Fruit fly (Drosophila melanogaster) whole organism, embryonic: ENCODE results near the gene CG12594.
A peak's percentile ranks its signal among the peaks of the same experiment; 100 is the strongest.

ENCODE experiments used
- Adf1 ChIP-seq: fragments of 200-800 bp; sonication (Bioruptor generic); IDR thresholded peaks from 2 replicates; pipeline ENCODE4 v1.3.6; 2022; ENCODE audit warnings: missing biosample characterization, missing genetic modification characterization
- Bteb2 ChIP-seq: fragments of 200-800 bp; sonication (Bioruptor generic); optimal IDR thresholded peaks from 2 replicates; lab custom pipeline; 2016; ENCODE audit warnings: missing biosample characterization, missing genetic modification characterization
- CG10565 ChIP-seq: fragments of 200-800 bp; sonication (Bioruptor generic); optimal IDR thresholded peaks from 3 replicates; lab custom pipeline; 2016; ENCODE audit warnings: missing biosample characterization, mild to moderate bottlenecking, missing genetic modification characterization
- CG11093 ChIP-seq: fragments of 200-800 bp; sonication (Bioruptor generic); IDR thresholded peaks from 3 replicates; pipeline ENCODE4 v1.3.6; 2022; ENCODE audit warnings: missing biosample characterization, missing genetic modification characterization
- CG11696 ChIP-seq: fragments of 200-800 bp; sonication (Bioruptor generic); IDR thresholded peaks from 2 replicates; pipeline ENCODE4 v1.3.6; 2022; ENCODE audit warnings: missing biosample characterization, missing genetic modification characterization
- CG12155 ChIP-seq: fragments of 200-800 bp; sonication (Bioruptor generic); optimal IDR thresholded peaks from 3 replicates; lab custom pipeline; 2016; ENCODE audit warnings: missing biosample characterization, missing genetic modification characterization
- CG12299 ChIP-seq: fragments of 200-800 bp; sonication (Bioruptor generic); optimal IDR thresholded peaks from 2 replicates; lab custom pipeline; 2018; ENCODE audit warnings: missing biosample characterization, mild to moderate bottlenecking, missing genetic modification characterization
- CG13894 ChIP-seq: fragments of 200-800 bp; sonication (Bioruptor generic); optimal IDR thresholded peaks from 3 replicates; lab custom pipeline; 2018; ENCODE audit warnings: missing biosample characterization, mild to moderate bottlenecking, missing genetic modification characterization, moderate library complexity
- CG14710 ChIP-seq: fragments of 200-800 bp; sonication (Bioruptor generic); optimal IDR thresholded peaks from 3 replicates; lab custom pipeline; 2019; ENCODE audit warnings: missing biosample characterization, mild to moderate bottlenecking, missing genetic modification characterization, moderate library complexity
- CG16813 ChIP-seq: fragments of 200-800 bp; sonication (Bioruptor generic); IDR thresholded peaks from 3 replicates; pipeline ENCODE4 v1.3.6; 2022; ENCODE audit warnings: missing biosample characterization, missing genetic modification characterization; ENCODE audit not compliant: partially characterized antibody
- CG18011 ChIP-seq: fragments of 200-800 bp; sonication (Bioruptor generic); optimal IDR thresholded peaks from 2 replicates; lab custom pipeline; 2017; ENCODE audit warnings: missing biosample characterization, missing genetic modification characterization, mild to moderate bottlenecking, moderate library complexity, missing genotype
- CG2129 ChIP-seq: fragments of 200-800 bp; sonication (Bioruptor generic); IDR thresholded peaks from 2 replicates; pipeline ENCODE4 v1.3.6; 2022; ENCODE audit warnings: missing biosample characterization, missing genetic modification characterization; ENCODE audit not compliant: partially characterized antibody
- CG32532 ChIP-seq: fragments of 200-800 bp; sonication (Bioruptor generic); IDR thresholded peaks from 2 replicates; pipeline ENCODE4 v1.3.6; 2022; ENCODE audit warnings: missing biosample characterization, missing genetic modification characterization
- CG34422 ChIP-seq: fragments of 200-800 bp; sonication (Bioruptor generic); IDR thresholded peaks from 3 replicates; pipeline ENCODE4 v1.3.6; 2022; ENCODE audit warnings: missing biosample characterization, missing genetic modification characterization
- CG4360 ChIP-seq: fragments of 200-800 bp; sonication (Bioruptor generic); IDR thresholded peaks from 2 replicates; pipeline ENCODE4 v1.3.6; 2022; ENCODE audit warnings: missing biosample characterization, missing genetic modification characterization
- CG4404 ChIP-seq: fragments of 200-800 bp; sonication (Bioruptor generic); IDR thresholded peaks from 2 replicates; pipeline ENCODE4 v1.3.6; 2022; ENCODE audit warnings: missing biosample characterization, missing genetic modification characterization
- CG5245 ChIP-seq: fragments of 200-800 bp; sonication (Bioruptor generic); optimal IDR thresholded peaks from 3 replicates; lab custom pipeline; 2016; ENCODE audit warnings: missing biosample characterization, missing genetic modification characterization
- CG6254 ChIP-seq: fragments of 200-800 bp; sonication (Bioruptor generic); optimal IDR thresholded peaks from 3 replicates; lab custom pipeline; 2017; ENCODE audit warnings: mild to moderate bottlenecking, missing biosample characterization, missing genetic modification reagents, missing genetic modification characterization
- CG6683 ChIP-seq: fragments of 200-800 bp; sonication (Bioruptor generic); optimal IDR thresholded peaks from 2 replicates; lab custom pipeline; 2017; ENCODE audit warnings: missing biosample characterization, mild to moderate bottlenecking, missing genetic modification characterization, missing genetic modification reagents
- CG7987 ChIP-seq: fragments of 200-800 bp; sonication (Bioruptor generic); optimal IDR thresholded peaks from 2 replicates; lab custom pipeline; 2018; ENCODE audit warnings: missing biosample characterization, mild to moderate bottlenecking, missing genetic modification characterization, moderate library complexity
- CG8478 ChIP-seq: fragments of >200 bp; optimal IDR thresholded peaks from 2 replicates; lab custom pipeline; 2018
- CG9727 ChIP-seq: fragments of 200-800 bp; sonication (Bioruptor generic); optimal IDR thresholded peaks from 3 replicates; lab custom pipeline; 2017; ENCODE audit warnings: missing biosample characterization, mild to moderate bottlenecking, missing genetic modification characterization
- Camta ChIP-seq: fragments of 200-800 bp; sonication (Bioruptor generic); optimal IDR thresholded peaks from 2 replicates; lab custom pipeline; 2016; ENCODE audit warnings: missing biosample characterization, missing genetic modification characterization
- D ChIP-seq, 2 experiments: fragments of 200-800 bp in 1 of 2; fragments of >200 bp in 1 of 2; sonication (Bioruptor generic) in 1 of 2; optimal IDR thresholded peaks; 2 replicates in 1 of 2; 3 replicates in 1 of 2; lab custom pipeline; 2017; ENCODE audit warnings: mild to moderate bottlenecking in 1 of 2, missing biosample characterization in 1 of 2, missing genetic modification characterization in 1 of 2, missing genetic modification reagents in 1 of 2
- Deaf1 ChIP-seq: fragments of 200-800 bp; optimal IDR thresholded peaks from 3 replicates; lab custom pipeline; 2019; ENCODE audit warnings: missing biosample characterization, mild to moderate bottlenecking, missing genetic modification characterization, moderate library complexity
- Dfd ChIP-seq, 2 experiments: fragments of >200 bp; optimal IDR thresholded peaks; 2 replicates each; lab custom pipeline; 2017; ENCODE audit warnings: missing biosample characterization in 2 of 2, missing genetic modification characterization in 2 of 2
- Dll ChIP-seq: fragments of 200-800 bp; sonication (Bioruptor generic); IDR thresholded peaks from 4 replicates; pipeline ENCODE4 v1.3.6; 2022; ENCODE audit warnings: missing biosample characterization, missing genetic modification characterization; ENCODE audit not compliant: partially characterized antibody
- HLHmδ ChIP-seq: fragments of 200-800 bp; sonication (Bioruptor generic); optimal IDR thresholded peaks from 2 replicates; lab custom pipeline; 2018; ENCODE audit warnings: missing biosample characterization, mild to moderate bottlenecking, missing genetic modification characterization, moderate library complexity
- Hmr ChIP-seq: fragments of 200-800 bp; sonication (Bioruptor generic); optimal IDR thresholded peaks from 3 replicates; lab custom pipeline; 2017; ENCODE audit warnings: mild to moderate bottlenecking, missing biosample characterization, missing genetic modification reagents, missing genetic modification characterization
- MBD-R2 ChIP-seq: fragments of 200-800 bp; sonication (Bioruptor generic); IDR thresholded peaks from 2 replicates; pipeline ENCODE4 v1.3.6; 2022; ENCODE audit warnings: missing biosample characterization, missing genetic modification characterization
- Nf-YB ChIP-seq: fragments of 200-800 bp; sonication (Bioruptor generic); optimal IDR thresholded peaks from 3 replicates; lab custom pipeline; 2019; ENCODE audit warnings: missing biosample characterization, mild to moderate bottlenecking, missing genetic modification characterization, moderate library complexity
- NfI ChIP-seq: fragments of 200-800 bp; sonication (Bioruptor generic); optimal IDR thresholded peaks from 3 replicates; lab custom pipeline; 2018; ENCODE audit warnings: missing biosample characterization, mild to moderate bottlenecking, missing genetic modification characterization, moderate library complexity
- Sry-β ChIP-seq: fragments of 200-800 bp; sonication (Bioruptor generic); optimal IDR thresholded peaks from 2 replicates; lab custom pipeline; 2018; ENCODE audit warnings: missing biosample characterization, mild to moderate bottlenecking, missing genetic modification characterization, moderate library complexity
- ato ChIP-seq: fragments of 200-800 bp; sonication (Bioruptor generic); IDR thresholded peaks from 2 replicates; pipeline ENCODE4 v1.3.6; 2022; ENCODE audit warnings: missing biosample characterization, missing genetic modification characterization; ENCODE audit not compliant: partially characterized antibody
- cg ChIP-seq: fragments of 200-800 bp; sonication (Bioruptor generic); optimal IDR thresholded peaks from 3 replicates; lab custom pipeline; 2019; ENCODE audit warnings: missing biosample characterization, mild to moderate bottlenecking, missing genetic modification characterization, moderate library complexity
- ewg ChIP-seq: fragments of 200-800 bp; sonication (Bioruptor generic); optimal IDR thresholded peaks from 3 replicates; lab custom pipeline; 2017; ENCODE audit warnings: mild to moderate bottlenecking, missing biosample characterization, missing genetic modification reagents, missing genetic modification characterization
- ftz-f1 ChIP-seq: fragments of 200-800 bp; sonication (Bioruptor generic); optimal IDR thresholded peaks from 2 replicates; lab custom pipeline; 2016; ENCODE audit warnings: missing biosample characterization, missing genetic modification characterization
- hbn ChIP-seq: fragments of 200-800 bp; sonication (Bioruptor generic); IDR thresholded peaks from 2 replicates; pipeline ENCODE4 v1.3.6; 2022; ENCODE audit warnings: missing biosample characterization, missing genetic modification characterization; ENCODE audit not compliant: partially characterized antibody
- jumu ChIP-seq: fragments of 200-800 bp; sonication (Bioruptor generic); optimal IDR thresholded peaks from 3 replicates; lab custom pipeline; 2016; ENCODE audit warnings: missing biosample characterization, missing genetic modification characterization
- kni ChIP-seq: fragments of 200-800 bp; sonication (Bioruptor generic); optimal IDR thresholded peaks from 3 replicates; lab custom pipeline; 2017; ENCODE audit warnings: mild to moderate bottlenecking, missing biosample characterization, missing genetic modification reagents, missing genetic modification characterization
- lmd ChIP-seq: fragments of 200-800 bp; sonication (Bioruptor generic); IDR thresholded peaks from 2 replicates; pipeline ENCODE4 v1.3.6; 2022; ENCODE audit warnings: missing biosample characterization, missing genetic modification characterization
- pfk ChIP-seq: fragments of 200-800 bp; sonication (Bioruptor generic); optimal IDR thresholded peaks from 2 replicates; lab custom pipeline; 2018; ENCODE audit warnings: missing biosample characterization, mild to moderate bottlenecking, missing genetic modification characterization, moderate library complexity
- sc ChIP-seq, 3 experiments: fragments of >200 bp in 2 of 3; fragments of 200-800 bp in 1 of 3; sonication (Bioruptor generic) in 1 of 3; optimal IDR thresholded peaks; 2 replicates in 2 of 3; 3 replicates in 1 of 3; lab custom pipeline; 2017; ENCODE audit warnings: mild to moderate bottlenecking in 1 of 3, missing biosample characterization in 1 of 3, missing genetic modification characterization in 1 of 3, missing genetic modification reagents in 1 of 3
- trem ChIP-seq: fragments of 200-800 bp; optimal IDR thresholded peaks from 3 replicates; lab custom pipeline; 2019; ENCODE audit warnings: missing biosample characterization, mild to moderate bottlenecking, missing genetic modification characterization, moderate library complexity
- unc-4 ChIP-seq: fragments of 200-800 bp; sonication (Bioruptor generic); IDR thresholded peaks from 2 replicates; pipeline ENCODE4 v1.3.6; 2022; ENCODE audit warnings: missing biosample characterization, missing genetic modification characterization; ENCODE audit not compliant: partially characterized antibody
- wor ChIP-seq: fragments of 200-800 bp; sonication (Bioruptor generic); IDR thresholded peaks from 2 replicates; pipeline ENCODE4 v1.3.6; 2022; ENCODE audit warnings: missing biosample characterization, missing genetic modification characterization
- z ChIP-seq: fragments of 200-800 bp; sonication (Bioruptor generic); IDR thresholded peaks from 3 replicates; pipeline ENCODE4 v1.3.6; 2022; ENCODE audit warnings: missing biosample characterization, missing genetic modification characterization

The CG12594 gene

dm6 chr3R:11773325-11773998, 51.9 kb downstream of the CG12594 start (continued):
- no peak for TF ChIP-seq Hmr (GFP tag; lab: Kevin White, UChicago)
- peak; percentile 91 for TF ChIP-seq cg (GFP tag; lab: Kevin White, UChicago)
- peak; percentile 36; the same call in 1 of the 3 replicates for TF ChIP-seq CG16813 (GFP tag; lab: Robert Waterston, UW)
- TF ChIP-seq Deaf1 (tag; lab: Kevin White, UChicago) = peak; percentile 61
- no peak for TF ChIP-seq Dfd (GFP tag; optimal IDR thresholded peaks at IDR 0.05; lab: Kevin White, UChicago)
- peak; percentile 1 for TF ChIP-seq CG14710 (tag; lab: Kevin White, UChicago)
- 0 out of 3 replicates have a peak, but pooled peaks have one; percentile 45 for TF ChIP-seq z (GFP tag; lab: Robert Waterston, UW)
- no peak for TF ChIP-seq CG18011
- TF ChIP-seq NfI (GFP tag; lab: Kevin White, UChicago) = no peak
- TF ChIP-seq pfk (GFP tag; lab: Kevin White, UChicago) = peak; percentile 97
- TF ChIP-seq ewg = peak; percentile 79
- TF ChIP-seq hbn (GFP tag; lab: Robert Waterston, UW) = peak; percentile 48
- peak; percentile 90 for TF ChIP-seq CG4360 (GFP tag; lab: Robert Waterston, UW)
- peak; percentile 73 for TF ChIP-seq CG8478 (lab: Kevin White, UChicago)
- TF ChIP-seq D (optimal IDR thresholded peaks at IDR 0.05; lab: Kevin White, UChicago) = peak; percentile 70
- TF ChIP-seq D (GFP tag; optimal IDR thresholded peaks at IDR 0.05; lab: Kevin White, UChicago) = no peak
- no peak for TF ChIP-seq jumu
- no peak for TF ChIP-seq ftz-f1
- no peak for TF ChIP-seq CG11093
- TF ChIP-seq unc-4 = 0 out of 2 replicates have a peak, but pooled peaks have one; percentile 31
- TF ChIP-seq ato (GFP tag; lab: Robert Waterston, UW) = no peak
- peak; percentile 41; the same call in 1 of the 2 replicates for TF ChIP-seq CG11696 (GFP tag; lab: Robert Waterston, UW)
- TF ChIP-seq CG6254 = no peak
- TF ChIP-seq sc (optimal IDR thresholded peaks at IDR 0.05; lab: Kevin White, UChicago) = no peak
- TF ChIP-seq sc (GFP tag; optimal IDR thresholded peaks at IDR 0.05; lab: Kevin White, UChicago) = no peak
- TF ChIP-seq CG34422 (GFP tag; lab: Robert Waterston, UW) = peak; percentile 26; the same call in 1 of the 3 replicates
- peak; percentile 2 for TF ChIP-seq CG12299 (tag; lab: Kevin White, UChicago)
- no peak for TF ChIP-seq Sry-β
- peak; percentile 72 for TF ChIP-seq CG13894 (tag; lab: Kevin White, UChicago)
- TF ChIP-seq lmd = no peak
- TF ChIP-seq CG9727 = no peak
- 0 out of 2 replicates have a peak, but pooled peaks have one; percentile 28 for TF ChIP-seq CG32532 (GFP tag; lab: Robert Waterston, UW)
- no peak for TF ChIP-seq Camta (GFP tag; lab: Kevin White, UChicago)
- TF ChIP-seq CG7987 (GFP tag; lab: Kevin White, UChicago) = no peak
- TF ChIP-seq CG4404 (GFP tag; lab: Robert Waterston, UW) = no peak
- TF ChIP-seq wor = no peak
- TF ChIP-seq HLHmδ (GFP tag; lab: Kevin White, UChicago) = peak; percentile 34
- peak; percentile 95 for TF ChIP-seq kni (GFP tag; lab: Kevin White, UChicago)
- no peak for TF ChIP-seq Nf-YB (GFP tag; lab: Kevin White, UChicago)
- no peak for TF ChIP-seq Bteb2 (GFP tag; lab: Kevin White, UChicago)
- no peak for TF ChIP-seq CG5245
- TF ChIP-seq CG12155 (GFP tag; lab: Kevin White, UChicago) = peak; percentile 64
- TF ChIP-seq trem (tag; lab: Kevin White, UChicago) = peak; percentile 11
- no peak for TF ChIP-seq MBD-R2
- TF ChIP-seq Dll (GFP tag; lab: Robert Waterston, UW) = peak; percentile 51; the same call in 2 of the 4 replicates
- TF ChIP-seq Adf1 = peak; percentile 26; the same call in 1 of the 2 replicates
- TF ChIP-seq CG2129 = 0 out of 2 replicates have a peak, but pooled peaks have one; percentile 16
- no peak for TF ChIP-seq CG10565 (GFP tag; lab: Kevin White, UChicago)
- no peak for TF ChIP-seq CG6683
